Fruit fly (Drosophila melanogaster) whole organism, embryonic: Measurements from ENCODE around the gene CG11085.

Experiments used
- BtbVII ChIP-seq: fragments of 200-800 bp; sonication (Bioruptor generic); optimal IDR thresholded peaks from 3 replicates; lab custom pipeline; 2017; ENCODE audit warnings: missing biosample characterization, mild to moderate bottlenecking, missing genetic modification characterization
- CG10543 ChIP-seq: fragments of 200-800 bp; sonication (Bioruptor generic); optimal IDR thresholded peaks from 3 replicates; lab custom pipeline; 2017; ENCODE audit warnings: missing biosample characterization, mild to moderate bottlenecking, missing genetic modification characterization, moderate library complexity
- CG11504 ChIP-seq: fragments of 200-800 bp; sonication (Bioruptor generic); optimal IDR thresholded peaks from 3 replicates; lab custom pipeline; 2019; ENCODE audit warnings: missing biosample characterization, mild to moderate bottlenecking, missing genetic modification characterization, moderate library complexity
- CG13894 ChIP-seq: fragments of 200-800 bp; sonication (Bioruptor generic); optimal IDR thresholded peaks from 3 replicates; lab custom pipeline; 2018; ENCODE audit warnings: missing biosample characterization, mild to moderate bottlenecking, missing genetic modification characterization, moderate library complexity
- CG15601 ChIP-seq: fragments of 200-800 bp; sonication (Bioruptor generic); optimal IDR thresholded peaks from 3 replicates; lab custom pipeline; 2019; ENCODE audit warnings: missing biosample characterization, mild to moderate bottlenecking, missing genetic modification characterization, moderate library complexity
- CG16863 ChIP-seq: fragments of 200-800 bp; sonication (Bioruptor generic); optimal IDR thresholded peaks from 3 replicates; lab custom pipeline; 2016; ENCODE audit warnings: missing biosample characterization, missing genetic modification characterization
- CG1832 ChIP-seq: fragments of 200-800 bp; sonication (Bioruptor generic); optimal IDR thresholded peaks from 2 replicates; lab custom pipeline; 2017; ENCODE audit warnings: missing biosample characterization, mild to moderate bottlenecking, missing genetic modification characterization, inconsistent platforms
- CG3281 ChIP-seq: fragments of 200-800 bp; sonication (Bioruptor generic); optimal IDR thresholded peaks from 3 replicates; lab custom pipeline; 2017; ENCODE audit warnings: missing biosample characterization, mild to moderate bottlenecking, missing genetic modification characterization
- CG4328 ChIP-seq: fragments of 200-800 bp; sonication (Bioruptor generic); optimal IDR thresholded peaks from 3 replicates; lab custom pipeline; 2017; ENCODE audit warnings: missing biosample characterization, missing genetic modification reagents, missing genetic modification characterization
- CG4854 ChIP-seq: fragments of 200-800 bp; sonication (Bioruptor generic); optimal IDR thresholded peaks from 2 replicates; lab custom pipeline; 2016; ENCODE audit warnings: missing biosample characterization, missing genetic modification characterization, inconsistent platforms
- CG7987 ChIP-seq: fragments of 200-800 bp; sonication (Bioruptor generic); optimal IDR thresholded peaks from 2 replicates; lab custom pipeline; 2018; ENCODE audit warnings: missing biosample characterization, mild to moderate bottlenecking, missing genetic modification characterization, moderate library complexity
- CG9876 ChIP-seq: fragments of 200-800 bp; sonication (Bioruptor generic); optimal IDR thresholded peaks from 2 replicates; lab custom pipeline; 2016; ENCODE audit warnings: missing biosample characterization, missing genetic modification characterization
- D19A ChIP-seq: fragments of 200-800 bp; optimal IDR thresholded peaks from 3 replicates; lab custom pipeline; 2019; ENCODE audit warnings: missing biosample characterization, mild to moderate bottlenecking, missing genetic modification characterization, moderate library complexity
- Fer2 ChIP-seq: fragments of 200-800 bp; sonication (Bioruptor generic); optimal IDR thresholded peaks from 2 replicates; lab custom pipeline; 2018; ENCODE audit warnings: missing biosample characterization, mild to moderate bottlenecking, missing genetic modification characterization, moderate library complexity
- H2.0 ChIP-seq: fragments of 200-800 bp; sonication (Bioruptor generic); IDR thresholded peaks from 2 replicates; pipeline ENCODE4 v1.3.6; 2022; ENCODE audit warnings: missing biosample characterization, missing genetic modification characterization
- Hey ChIP-seq: fragments of 200-800 bp; sonication (Bioruptor generic); optimal IDR thresholded peaks from 3 replicates; lab custom pipeline; 2018; ENCODE audit warnings: missing biosample characterization, mild to moderate bottlenecking, missing genetic modification characterization
- Hmr ChIP-seq: fragments of 200-800 bp; sonication (Bioruptor generic); optimal IDR thresholded peaks from 3 replicates; lab custom pipeline; 2017; ENCODE audit warnings: mild to moderate bottlenecking, missing biosample characterization, missing genetic modification reagents, missing genetic modification characterization
- Hr51 ChIP-seq, 2 experiments: fragments of 200-800 bp; sonication (Bioruptor generic); optimal IDR thresholded peaks; 2 replicates in 1 of 2; 3 replicates in 1 of 2; lab custom pipeline; 2016 to 2018; ENCODE audit warnings: missing biosample characterization in 2 of 2, missing genetic modification characterization in 2 of 2, mild to moderate bottlenecking in 1 of 2, moderate library complexity in 1 of 2
- Hr78 ChIP-seq, 2 experiments: fragments of 200-800 bp in 1 of 2; fragments of >200 bp in 1 of 2; sonication (Bioruptor generic) in 1 of 2; optimal IDR thresholded peaks; 2 replicates each; lab custom pipeline; 2017 to 2019; ENCODE audit warnings: missing biosample characterization in 2 of 2, missing genetic modification characterization in 2 of 2, mild to moderate bottlenecking in 1 of 2, moderate library complexity in 1 of 2
- MBD-R2 ChIP-seq: fragments of 200-800 bp; sonication (Bioruptor generic); IDR thresholded peaks from 2 replicates; pipeline ENCODE4 v1.3.6; 2022; ENCODE audit warnings: missing biosample characterization, missing genetic modification characterization
- Mad ChIP-seq: fragments of 200-800 bp; sonication (Bioruptor generic); optimal IDR thresholded peaks from 2 replicates; lab custom pipeline; 2016; ENCODE audit warnings: missing biosample characterization, missing genetic modification characterization
- NfI ChIP-seq: fragments of 200-800 bp; sonication (Bioruptor generic); optimal IDR thresholded peaks from 3 replicates; lab custom pipeline; 2018; ENCODE audit warnings: missing biosample characterization, mild to moderate bottlenecking, missing genetic modification characterization, moderate library complexity
- Optix ChIP-seq: fragments of 200-800 bp; sonication (Bioruptor generic); IDR thresholded peaks from 3 replicates; pipeline ENCODE4 v1.3.6; 2022; ENCODE audit warnings: missing biosample characterization, missing genetic modification characterization
- Poxn ChIP-seq: fragments of 200-800 bp; sonication (Bioruptor generic); IDR thresholded peaks from 2 replicates; pipeline ENCODE4 v1.3.6; 2022; ENCODE audit warnings: missing biosample characterization, missing genetic modification characterization
- Ptx1 ChIP-seq: fragments of 200-800 bp; sonication (Bioruptor generic); IDR thresholded peaks from 2 replicates; pipeline ENCODE4 v1.3.6; 2022; ENCODE audit warnings: missing biosample characterization, missing genetic modification characterization
- Ravus ChIP-seq: fragments of 200-800 bp; sonication (Bioruptor generic); IDR thresholded peaks from 2 replicates; pipeline ENCODE4 v1.3.6; 2022; ENCODE audit warnings: missing biosample characterization, missing genetic modification characterization
- Rfx ChIP-seq: fragments of 200-800 bp; sonication (Bioruptor generic); IDR thresholded peaks from 2 replicates; pipeline ENCODE4 v1.3.6; 2022; ENCODE audit warnings: missing biosample characterization, missing genetic modification characterization
- Side ChIP-seq: fragments of 200-800 bp; sonication (Bioruptor generic); optimal IDR thresholded peaks from 2 replicates; lab custom pipeline; 2016; ENCODE audit warnings: missing biosample characterization, missing genetic modification characterization
- Xrp1 ChIP-seq: fragments of 200-800 bp; sonication (Bioruptor generic); IDR thresholded peaks from 2 replicates; pipeline ENCODE4 v1.3.6; 2022; ENCODE audit warnings: missing biosample characterization, missing genetic modification characterization
- ase ChIP-seq: fragments of 200-800 bp; sonication (Bioruptor generic); IDR thresholded peaks from 3 replicates; pipeline ENCODE4 v1.3.6; 2022; ENCODE audit warnings: missing biosample characterization, missing genetic modification characterization
- bigmax ChIP-seq: fragments of 200-800 bp; sonication (Bioruptor generic); optimal IDR thresholded peaks from 2 replicates; lab custom pipeline; 2018; ENCODE audit warnings: missing biosample characterization, mild to moderate bottlenecking, missing genetic modification characterization
- chinmo ChIP-seq: fragments of 200-800 bp; sonication (Bioruptor generic); IDR thresholded peaks from 4 replicates; pipeline ENCODE4 v1.3.6; 2022; ENCODE audit warnings: missing biosample characterization, missing genetic modification characterization; ENCODE audit not compliant: partially characterized antibody
- cwo ChIP-seq: fragments of 200-800 bp; sonication (Bioruptor generic); optimal IDR thresholded peaks from 3 replicates; lab custom pipeline; 2017; ENCODE audit warnings: missing biosample characterization, missing genetic modification characterization, mild to moderate bottlenecking, moderate library complexity, missing genetic modification reagents
- da ChIP-seq: fragments of 200-800 bp; sonication (Bioruptor generic); optimal IDR thresholded peaks from 2 replicates; lab custom pipeline; 2016; ENCODE audit warnings: missing biosample characterization, missing genetic modification characterization
- dan ChIP-seq: fragments of 200-800 bp; sonication (Bioruptor generic); IDR thresholded peaks from 2 replicates; pipeline ENCODE4 v1.3.6; 2022; ENCODE audit warnings: missing biosample characterization, missing genetic modification characterization
- fd102C ChIP-seq: fragments of 200-800 bp; sonication (Bioruptor generic); optimal IDR thresholded peaks from 2 replicates; lab custom pipeline; 2018; ENCODE audit warnings: missing biosample characterization, mild to moderate bottlenecking, missing genetic modification characterization, moderate library complexity
- fd96Cb ChIP-seq: fragments of 200-800 bp; sonication (Bioruptor generic); optimal IDR thresholded peaks from 2 replicates; lab custom pipeline; 2018; ENCODE audit warnings: missing biosample characterization, mild to moderate bottlenecking, missing genetic modification characterization, moderate library complexity
- ftz-f1 ChIP-seq: fragments of 200-800 bp; sonication (Bioruptor generic); optimal IDR thresholded peaks from 2 replicates; lab custom pipeline; 2016; ENCODE audit warnings: missing biosample characterization, missing genetic modification characterization
- gcm ChIP-seq: fragments of 200-800 bp; sonication (Bioruptor generic); optimal IDR thresholded peaks from 2 replicates; lab custom pipeline; 2019; ENCODE audit warnings: missing biosample characterization, mild to moderate bottlenecking, missing genetic modification characterization, moderate library complexity
- gt ChIP-seq: fragments of 200-800 bp; sonication (Bioruptor generic); IDR thresholded peaks from 2 replicates; pipeline ENCODE4 v1.3.6; 2022; ENCODE audit warnings: missing biosample characterization, missing genetic modification characterization
- lmd ChIP-seq: fragments of 200-800 bp; sonication (Bioruptor generic); IDR thresholded peaks from 2 replicates; pipeline ENCODE4 v1.3.6; 2022; ENCODE audit warnings: missing biosample characterization, missing genetic modification characterization
- pb ChIP-seq: fragments of 200-800 bp; sonication (Bioruptor generic); optimal IDR thresholded peaks from 3 replicates; lab custom pipeline; 2016; ENCODE audit warnings: missing biosample characterization, missing genetic modification characterization
- pros ChIP-seq: fragments of 200-800 bp; sonication (Bioruptor generic); optimal IDR thresholded peaks from 3 replicates; lab custom pipeline; 2019; ENCODE audit warnings: missing biosample characterization, mild to moderate bottlenecking, missing genetic modification characterization, moderate library complexity
- row ChIP-seq: fragments of 200-800 bp; sonication (Bioruptor generic); IDR thresholded peaks from 3 replicates; pipeline ENCODE4 v1.3.6; 2022; ENCODE audit warnings: missing biosample characterization, missing genetic modification characterization
- sisA ChIP-seq: fragments of 200-800 bp; sonication (Bioruptor generic); IDR thresholded peaks from 2 replicates; pipeline ENCODE4 v1.3.6; 2022; ENCODE audit warnings: missing biosample characterization, missing genetic modification characterization
- sqz ChIP-seq: fragments of 200-800 bp; sonication (Bioruptor generic); optimal IDR thresholded peaks from 3 replicates; lab custom pipeline; 2018; ENCODE audit warnings: missing biosample characterization, mild to moderate bottlenecking, missing genetic modification characterization
- sug ChIP-seq: fragments of 200-800 bp; optimal IDR thresholded peaks from 2 replicates; lab custom pipeline; 2019; ENCODE audit warnings: missing biosample characterization, mild to moderate bottlenecking, missing genetic modification characterization, moderate library complexity
- trh ChIP-seq: fragments of 200-800 bp; sonication (Bioruptor generic); optimal IDR thresholded peaks from 2 replicates; lab custom pipeline; 2016; ENCODE audit warnings: missing biosample characterization, missing genetic modification characterization
- yki ChIP-seq: fragments of >200 bp; optimal IDR thresholded peaks from 3 replicates; lab custom pipeline; 2018

The CG11085 gene

dm6 chrX:12668723-12669122, 52.6 kb downstream of the CG11085 start (continued):
- TF ChIP-seq gcm (GFP tag; lab: Kevin White, UChicago) (no peak), Hr78 (GFP tag; optimal IDR thresholded peaks at IDR 0.05; lab: Kevin White, UChicago) (peak in 1 of 2 experiments; percentile 85), CG10543 (GFP tag; lab: Kevin White, UChicago) (peak; percentile 80), Rfx (0 out of 2 replicates have a peak, but pooled peaks have one; percentile 14), Optix (GFP tag; lab: Robert Waterston, UW) (no peak), ase (GFP tag; lab: Robert Waterston, UW) (no peak), D19A (tag; lab: Kevin White, UChicago) (no peak), BtbVII (GFP tag; lab: Kevin White, UChicago) (no peak), pros (peak; percentile 20), CG3281 (GFP tag; lab: Kevin White, UChicago) (no peak), CG1832 (GFP tag; lab: Kevin White, UChicago) (no peak), sisA (GFP tag; lab: Robert Waterston, UW) (no peak), yki (lab: Kevin White, UChicago) (no peak), Hmr (peak; percentile 1), cwo (GFP tag; lab: Kevin White, UChicago) (peak; percentile 66), sqz (GFP tag; lab: Kevin White, UChicago) (peak; percentile 60), Mad (GFP tag; lab: Kevin White, UChicago) (no peak), H2.0 (GFP tag; lab: Robert Waterston, UW) (no peak), Ptx1 (GFP tag; lab: Robert Waterston, UW) (no peak), Hr51 (GFP tag; optimal IDR thresholded peaks at IDR 0.05; lab: Kevin White, UChicago) (no peak), chinmo (GFP tag; lab: Robert Waterston, UW) (0 out of 4 replicates have a peak, but pooled peaks have one; percentile 54), Fer2 (tag; lab: Kevin White, UChicago) (no peak), bigmax (GFP tag; lab: Kevin White, UChicago) (no peak), sug (tag; lab: Kevin White, UChicago) (peak; percentile 85), lmd (no peak), Poxn (GFP tag; lab: Robert Waterston, UW) (no peak), CG4328 (GFP tag; lab: Kevin White, UChicago) (no peak), Ravus (GFP tag; lab: Robert Waterston, UW) (no peak), Hey (tag; lab: Kevin White, UChicago) (peak; percentile 2), trh (GFP tag; lab: Kevin White, UChicago) (no peak)

- TF ChIP-seq ftz-f1 (GFP tag; lab: Kevin White, UChicago) (no peak), ase (GFP tag; lab: Robert Waterston, UW) (peak; percentile 45; the same call in 2 of the 3 replicates), NfI (GFP tag; lab: Kevin White, UChicago) (peak; percentile 73), Side (peak; percentile 70), CG16863 (GFP tag; lab: Kevin White, UChicago) (peak; percentile 52), row (GFP tag; lab: Robert Waterston, UW) (peak; percentile 82), Xrp1 (GFP tag; lab: Robert Waterston, UW) (peak; percentile 72), CG15601 (tag; lab: Kevin White, UChicago) (peak; percentile 26), CG13894 (tag; lab: Kevin White, UChicago) (peak; percentile 23), fd102C (GFP tag; lab: Kevin White, UChicago) (no peak), CG7987 (GFP tag; lab: Kevin White, UChicago) (no peak), gt (GFP tag; lab: Robert Waterston, UW) (peak; percentile 36; the same call in 1 of the 2 replicates), CG11504 (peak; percentile 77), CG4854 (GFP tag; lab: Kevin White, UChicago) (peak; percentile 40), CG9876 (peak; percentile 16), dan (GFP tag; lab: Robert Waterston, UW) (no peak), pb (GFP tag; lab: Kevin White, UChicago) (peak; percentile 45), fd96Cb (tag; lab: Kevin White, UChicago) (peak; percentile 45), da (GFP tag; lab: Kevin White, UChicago) (no peak), MBD-R2 (GFP tag; lab: Robert Waterston, UW) (peak; percentile 32; the same call in 1 of the 2 replicates)
Measured at dm6 chrX:12669659-12670488, 53.8 kb downstream of the CG11085 start.
